Fruit fly (Drosophila melanogaster) whole organism, adult: Measurements from ENCODE around the gene CG17258.
A peak's percentile ranks its signal among the peaks of the same experiment; 100 is the strongest.

ENCODE experiments used
- CG11617 ChIP-seq: fragments of 200-800 bp; sonication (Bioruptor generic); optimal IDR thresholded peaks from 2 replicates; lab custom pipeline; 2017; ENCODE audit warnings: mild to moderate bottlenecking, missing biosample characterization, missing genetic modification reagents, missing genetic modification characterization
- CG12768 ChIP-seq: fragments of 200-800 bp; sonication (Bioruptor generic); optimal IDR thresholded peaks from 2 replicates; lab custom pipeline; 2017; ENCODE audit warnings: missing biosample characterization, missing genetic modification characterization, mild to moderate bottlenecking, moderate library complexity, missing genetic modification reagents
- CG14711 ChIP-seq: fragments of 200-800 bp; sonication (Bioruptor generic); optimal IDR thresholded peaks from 2 replicates; lab custom pipeline; 2018; ENCODE audit warnings: missing biosample characterization, mild to moderate bottlenecking, missing genetic modification characterization, moderate library complexity
- CG1620 ChIP-seq: fragments of 200-800 bp; sonication (Bioruptor generic); optimal IDR thresholded peaks from 2 replicates; lab custom pipeline; 2016; ENCODE audit warnings: missing biosample characterization, missing genetic modification characterization
- CG33017 ChIP-seq: fragments of 200-800 bp; sonication (Bioruptor generic); optimal IDR thresholded peaks from 2 replicates; lab custom pipeline; 2018; ENCODE audit warnings: missing biosample characterization, mild to moderate bottlenecking, missing genetic modification characterization, moderate library complexity
- CG5204 ChIP-seq: fragments of 200-800 bp; sonication (Bioruptor generic); optimal IDR thresholded peaks from 2 replicates; lab custom pipeline; 2016; ENCODE audit warnings: missing biosample characterization, missing genetic modification characterization
- CG7045 ChIP-seq: fragments of 200-800 bp; sonication (Bioruptor generic); optimal IDR thresholded peaks from 2 replicates; lab custom pipeline; 2017; ENCODE audit warnings: missing biosample characterization, mild to moderate bottlenecking, missing genetic modification characterization
- CG7101 ChIP-seq: fragments of 200-800 bp; sonication (Bioruptor generic); optimal IDR thresholded peaks from 2 replicates; lab custom pipeline; 2018; ENCODE audit warnings: missing biosample characterization, mild to moderate bottlenecking, missing genetic modification characterization, moderate library complexity
- Clk ChIP-seq: fragments of 200-800 bp; sonication (Bioruptor generic); optimal IDR thresholded peaks from 2 replicates; lab custom pipeline; 2017; ENCODE audit warnings: missing biosample characterization, missing genetic modification characterization
- Crg-1 ChIP-seq: fragments of 200-800 bp; sonication (Bioruptor generic); optimal IDR thresholded peaks from 2 replicates; lab custom pipeline; 2016; ENCODE audit warnings: missing biosample characterization, missing genetic modification characterization
- Hr96 ChIP-seq: fragments of 200-800 bp; sonication (Bioruptor generic); optimal IDR thresholded peaks from 2 replicates; lab custom pipeline; 2016; ENCODE audit warnings: missing biosample characterization, missing genetic modification characterization
- Mnt ChIP-seq: fragments of 200-800 bp; sonication (Bioruptor generic); optimal IDR thresholded peaks from 2 replicates; lab custom pipeline; 2016; ENCODE audit warnings: missing biosample characterization, mild to moderate bottlenecking, missing genetic modification characterization
- bab1 ChIP-seq: fragments of 200-800 bp; sonication (Bioruptor generic); optimal IDR thresholded peaks from 3 replicates; lab custom pipeline; 2019; ENCODE audit warnings: missing biosample characterization, mild to moderate bottlenecking, missing genetic modification characterization, moderate library complexity
- cic ChIP-seq: fragments of 200-800 bp; sonication (Bioruptor generic); optimal IDR thresholded peaks from 2 replicates; lab custom pipeline; 2017; ENCODE audit warnings: missing biosample characterization, mild to moderate bottlenecking, missing genetic modification characterization, moderate library complexity
- cnc ChIP-seq, 2 experiments: fragments of >200 bp; optimal IDR thresholded peaks; 2 replicates each; lab custom pipeline; 2017
- kay ChIP-seq: fragments of 200-800 bp; sonication (Bioruptor generic); peaks from one replicate; lab custom pipeline; 2016; ENCODE audit warnings: missing biosample characterization, missing genetic modification characterization, borderline replicate concordance
- ovo ChIP-seq: fragments of 200-800 bp; sonication (Bioruptor generic); optimal IDR thresholded peaks from 2 replicates; lab custom pipeline; 2016; ENCODE audit warnings: missing biosample characterization, missing genetic modification characterization
- pad ChIP-seq: fragments of 200-800 bp; sonication (Bioruptor generic); optimal IDR thresholded peaks from 3 replicates; lab custom pipeline; 2017; ENCODE audit warnings: missing biosample characterization, missing genetic modification characterization, mild to moderate bottlenecking, moderate library complexity, missing genetic modification reagents
- tj ChIP-seq: fragments of 200-800 bp; sonication (Bioruptor generic); optimal IDR thresholded peaks from 3 replicates; lab custom pipeline; 2017; ENCODE audit warnings: missing biosample characterization, mild to moderate bottlenecking, missing genetic modification characterization, moderate library complexity
- toe ChIP-seq: fragments of 200-800 bp; sonication (Bioruptor generic); optimal IDR thresholded peaks from 2 replicates; lab custom pipeline; 2016; ENCODE audit warnings: missing biosample characterization, missing genetic modification characterization

Gene CG17258

dm6 chr2L:3057951-3058771, 23.0 kb upstream of the CG17258 start:
- TF ChIP-seq tj (GFP tag; lab: Kevin White, UChicago) (no peak), CG14711 (tag; lab: Kevin White, UChicago) (no peak), CG7045 (GFP tag; lab: Kevin White, UChicago) (peak; percentile 66), bab1 (peak; percentile 38), CG33017 (tag; lab: Kevin White, UChicago) (no peak), Mnt (no peak), CG12768 (GFP tag; lab: Kevin White, UChicago) (peak; percentile 65), CG7101 (tag; lab: Kevin White, UChicago) (peak; percentile 27), Clk (GFP tag; lab: Kevin White, UChicago) (peak; percentile 34), cic (GFP tag; lab: Kevin White, UChicago) (peak; percentile 67), kay (GFP tag; lab: Kevin White, UChicago) (peak; percentile 74), Hr96 (GFP tag; lab: Kevin White, UChicago) (peak; percentile 49), CG11617 (GFP tag; lab: Kevin White, UChicago) (peak; percentile 20), CG5204 (GFP tag; lab: Kevin White, UChicago) (peak; percentile 28), ovo (GFP tag; lab: Kevin White, UChicago) (peak; percentile 70), Crg-1 (GFP tag; lab: Kevin White, UChicago) (peak; percentile 59), toe (GFP tag; lab: Kevin White, UChicago) (no peak), CG1620 (GFP tag; lab: Kevin White, UChicago) (peak; percentile 39), pad (peak; percentile 48), cnc (optimal IDR thresholded peaks at IDR 0.05; lab: Kevin White, UChicago) (no peak)

- peak; percentile 43 for TF ChIP-seq CG7045 (GFP tag; lab: Kevin White, UChicago)
- peak; percentile 0 for TF ChIP-seq CG11617 (GFP tag; lab: Kevin White, UChicago)
- TF ChIP-seq CG33017 (tag; lab: Kevin White, UChicago) = peak; percentile 69
- TF ChIP-seq CG7101 (tag; lab: Kevin White, UChicago) = peak; percentile 59
- no peak for TF ChIP-seq CG5204 (GFP tag; lab: Kevin White, UChicago)
- TF ChIP-seq CG1620 (GFP tag; lab: Kevin White, UChicago) = peak; percentile 69
- peak; percentile 55 for TF ChIP-seq cic (GFP tag; lab: Kevin White, UChicago)
- TF ChIP-seq pad = peak; percentile 64
- peak; percentile 81 for TF ChIP-seq Mnt
- TF ChIP-seq cnc (optimal IDR thresholded peaks at IDR 0.05; lab: Kevin White, UChicago) = no peak
- no peak for TF ChIP-seq kay (GFP tag; lab: Kevin White, UChicago)
- TF ChIP-seq toe (GFP tag; lab: Kevin White, UChicago) = no peak
- TF ChIP-seq Hr96 (GFP tag; lab: Kevin White, UChicago) = peak; percentile 67
- TF ChIP-seq tj (GFP tag; lab: Kevin White, UChicago) = peak; percentile 8
- peak; percentile 25 for TF ChIP-seq CG14711 (tag; lab: Kevin White, UChicago)
- peak; percentile 87 for TF ChIP-seq bab1
- TF ChIP-seq ovo (GFP tag; lab: Kevin White, UChicago) = peak; percentile 61
- peak; percentile 78 for TF ChIP-seq Crg-1 (GFP tag; lab: Kevin White, UChicago)
- no peak for TF ChIP-seq Clk (GFP tag; lab: Kevin White, UChicago)
- TF ChIP-seq CG12768 (GFP tag; lab: Kevin White, UChicago) = peak; percentile 81
Measured at dm6 chr2L:3056448-3056790, 21.3 kb upstream of the CG17258 start, which contains the start of gene FASN1. FASN1 (plus strand) TSS chr2L:3056598.

- TF ChIP-seq kay (GFP tag; lab: Kevin White, UChicago) (peak; percentile 74), CG33017 (tag; lab: Kevin White, UChicago) (no peak), bab1 (no peak), CG11617 (GFP tag; lab: Kevin White, UChicago) (peak; percentile 59), CG7045 (GFP tag; lab: Kevin White, UChicago) (peak; percentile 39), Clk (GFP tag; lab: Kevin White, UChicago) (peak; percentile 35), pad (no peak), Crg-1 (GFP tag; lab: Kevin White, UChicago) (no peak), CG7101 (tag; lab: Kevin White, UChicago) (no peak), toe (GFP tag; lab: Kevin White, UChicago) (peak; percentile 53), tj (GFP tag; lab: Kevin White, UChicago) (peak; percentile 64), Hr96 (GFP tag; lab: Kevin White, UChicago) (no peak), ovo (GFP tag; lab: Kevin White, UChicago) (no peak), cic (GFP tag; lab: Kevin White, UChicago) (no peak), CG5204 (GFP tag; lab: Kevin White, UChicago) (peak; percentile 69), CG1620 (GFP tag; lab: Kevin White, UChicago) (no peak), Mnt (no peak), cnc (optimal IDR thresholded peaks at IDR 0.05; lab: Kevin White, UChicago) (no peak), CG12768 (GFP tag; lab: Kevin White, UChicago) (no peak), CG14711 (tag; lab: Kevin White, UChicago) (no peak)
Measured at dm6 chr2L:3055710-3056447, 20.7 kb upstream of the CG17258 start.

dm6 chr2L:3044660-3045504, 9.7 kb upstream of the CG17258 start:
- TF ChIP-seq CG11617 (GFP tag; lab: Kevin White, UChicago) (peak; percentile 6), toe (GFP tag; lab: Kevin White, UChicago) (no peak), Crg-1 (GFP tag; lab: Kevin White, UChicago) (no peak), ovo (GFP tag; lab: Kevin White, UChicago) (no peak), bab1 (no peak), Mnt (peak; percentile 18), CG33017 (tag; lab: Kevin White, UChicago) (no peak), tj (GFP tag; lab: Kevin White, UChicago) (peak; percentile 77), CG12768 (GFP tag; lab: Kevin White, UChicago) (peak; percentile 36), CG14711 (tag; lab: Kevin White, UChicago) (peak; percentile 11), CG1620 (GFP tag; lab: Kevin White, UChicago) (no peak), CG5204 (GFP tag; lab: Kevin White, UChicago) (no peak), Hr96 (GFP tag; lab: Kevin White, UChicago) (peak; percentile 1), pad (no peak), CG7045 (GFP tag; lab: Kevin White, UChicago) (no peak), kay (GFP tag; lab: Kevin White, UChicago) (peak; percentile 95), Clk (GFP tag; lab: Kevin White, UChicago) (peak; percentile 6), CG7101 (tag; lab: Kevin White, UChicago) (no peak), cic (GFP tag; lab: Kevin White, UChicago) (peak; percentile 82), cnc (optimal IDR thresholded peaks at IDR 0.05; lab: Kevin White, UChicago) (no peak)
